Fruit fly (Drosophila melanogaster) whole organism, embryonic: ENCODE results near the gene CG13838.

Experiments used
- CG10654 ChIP-seq: fragments of 200-800 bp; sonication (Bioruptor generic); optimal IDR thresholded peaks from 2 replicates; lab custom pipeline; 2016; ENCODE audit warnings: missing biosample characterization, missing genetic modification characterization
- CG11093 ChIP-seq: fragments of 200-800 bp; sonication (Bioruptor generic); IDR thresholded peaks from 3 replicates; pipeline ENCODE4 v1.3.6; 2022; ENCODE audit warnings: missing biosample characterization, missing genetic modification characterization
- CG12744 ChIP-seq: fragments of 200-800 bp; sonication (Bioruptor generic); optimal IDR thresholded peaks from 2 replicates; lab custom pipeline; 2016; ENCODE audit warnings: missing biosample characterization, missing genetic modification characterization
- CG16815 ChIP-seq: fragments of 200-800 bp; sonication (Bioruptor generic); optimal IDR thresholded peaks from 3 replicates; lab custom pipeline; 2017; ENCODE audit warnings: missing biosample characterization, mild to moderate bottlenecking, missing genetic modification characterization
- CG17829 ChIP-seq: fragments of 200-800 bp; optimal IDR thresholded peaks from 2 replicates; lab custom pipeline; 2019; ENCODE audit warnings: missing biosample characterization, mild to moderate bottlenecking, missing genetic modification characterization, moderate library complexity
- CG18599 ChIP-seq: fragments of 200-800 bp; sonication (Bioruptor generic); optimal IDR thresholded peaks from 3 replicates; lab custom pipeline; 2017; ENCODE audit warnings: missing biosample characterization, missing genetic modification characterization, mild to moderate bottlenecking, moderate library complexity, missing genetic modification reagents
- CG2199 ChIP-seq: fragments of 200-800 bp; sonication (Bioruptor generic); IDR thresholded peaks from 3 replicates; pipeline ENCODE4 v1.3.6; 2022; ENCODE audit warnings: missing biosample characterization, missing genetic modification characterization
- CG31441 ChIP-seq: fragments of 200-800 bp; sonication (Bioruptor generic); IDR thresholded peaks from 2 replicates; pipeline ENCODE4 v1.3.6; 2022; ENCODE audit warnings: missing biosample characterization, missing genetic modification characterization
- CG34376 ChIP-seq: fragments of 200-800 bp; sonication (Bioruptor generic); optimal IDR thresholded peaks from 2 replicates; lab custom pipeline; 2018; ENCODE audit warnings: missing biosample characterization, mild to moderate bottlenecking, missing genetic modification characterization
- CG3726 ChIP-seq: fragments of 200-800 bp; sonication (Bioruptor generic); IDR thresholded peaks from 3 replicates; pipeline ENCODE4, ENCODE4 v1.3.6; 2022; ENCODE audit warnings: missing biosample characterization, missing genetic modification characterization
- CG3838 ChIP-seq: fragments of 200-800 bp; sonication (Bioruptor generic); optimal IDR thresholded peaks from 3 replicates; lab custom pipeline; 2016; ENCODE audit warnings: missing biosample characterization, missing genetic modification characterization
- CG43689 ChIP-seq: fragments of 200-800 bp; sonication (Bioruptor generic); IDR thresholded peaks from 2 replicates; pipeline ENCODE4 v1.3.6; 2022; ENCODE audit warnings: missing biosample characterization, missing genetic modification characterization
- CG4730 ChIP-seq: fragments of 200-800 bp; sonication (Bioruptor generic); IDR thresholded peaks from 2 replicates; pipeline ENCODE4 v1.3.6; 2022; ENCODE audit warnings: missing biosample characterization, missing genetic modification characterization
- CG8290 ChIP-seq, 3 experiments: fragments of 200-800 bp; sonication (Bioruptor generic); optimal IDR thresholded peaks; 2 replicates each; lab custom pipeline; 2016 to 2019; ENCODE audit warnings: missing biosample characterization in 3 of 3, missing genetic modification characterization in 3 of 3, mild to moderate bottlenecking in 2 of 3, moderate library complexity in 1 of 3
- CoRest ChIP-seq: fragments of 200-800 bp; sonication (Bioruptor generic); optimal IDR thresholded peaks from 3 replicates; lab custom pipeline; 2018; ENCODE audit warnings: missing biosample characterization, mild to moderate bottlenecking, missing genetic modification characterization, moderate library complexity
- Dref ChIP-seq: fragments of 200-800 bp; sonication (Bioruptor generic); IDR thresholded peaks from 2 replicates; pipeline ENCODE4 v1.3.6; 2022; ENCODE audit warnings: missing biosample characterization, missing genetic modification characterization
- Hand ChIP-seq: fragments of 200-800 bp; sonication (Bioruptor generic); optimal IDR thresholded peaks from 2 replicates; lab custom pipeline; 2017; ENCODE audit warnings: mild to moderate bottlenecking, missing biosample characterization, missing genetic modification reagents, missing genetic modification characterization
- MESR4 ChIP-seq: fragments of 200-800 bp; sonication (Bioruptor generic); optimal IDR thresholded peaks from 2 replicates; lab custom pipeline; 2018; ENCODE audit warnings: missing biosample characterization, mild to moderate bottlenecking, missing genetic modification characterization, moderate library complexity
- Mad ChIP-seq: fragments of 200-800 bp; sonication (Bioruptor generic); optimal IDR thresholded peaks from 2 replicates; lab custom pipeline; 2016; ENCODE audit warnings: missing biosample characterization, missing genetic modification characterization
- NC2α ChIP-seq: fragments of 200-800 bp; sonication (Bioruptor generic); optimal IDR thresholded peaks from 2 replicates; lab custom pipeline; 2016; ENCODE audit warnings: missing biosample characterization, missing genetic modification characterization
- Nf-YC ChIP-seq: fragments of 200-800 bp; optimal IDR thresholded peaks from 3 replicates; lab custom pipeline; 2019; ENCODE audit warnings: missing biosample characterization, mild to moderate bottlenecking, missing genetic modification characterization, moderate library complexity
- Optix ChIP-seq: fragments of 200-800 bp; sonication (Bioruptor generic); IDR thresholded peaks from 3 replicates; pipeline ENCODE4 v1.3.6; 2022; ENCODE audit warnings: missing biosample characterization, missing genetic modification characterization
- Rx ChIP-seq: fragments of 200-800 bp; sonication (Bioruptor generic); IDR thresholded peaks from 2 replicates; pipeline ENCODE4 v1.3.6; 2022; ENCODE audit warnings: missing biosample characterization, missing genetic modification characterization
- Sry-δ ChIP-seq: fragments of 200-800 bp; sonication (Bioruptor generic); optimal IDR thresholded peaks from 2 replicates; lab custom pipeline; 2016; ENCODE audit warnings: missing biosample characterization, missing genetic modification characterization
- ab ChIP-seq: fragments of 200-800 bp; sonication (Bioruptor generic); optimal IDR thresholded peaks from 2 replicates; lab custom pipeline; 2016; ENCODE audit warnings: missing biosample characterization, missing genetic modification characterization
- abd-A ChIP-seq: fragments of 200-800 bp; sonication (Bioruptor generic); optimal IDR thresholded peaks from 3 replicates; lab custom pipeline; 2019; ENCODE audit warnings: missing biosample characterization, mild to moderate bottlenecking, missing genetic modification characterization, moderate library complexity
- ara ChIP-seq: fragments of 200-800 bp; sonication (Bioruptor generic); IDR thresholded peaks from 2 replicates; pipeline ENCODE4 v1.3.6; 2022; ENCODE audit warnings: missing biosample characterization, missing genetic modification characterization
- ash1 ChIP-seq: fragments of 200-800 bp; sonication (Bioruptor generic); optimal IDR thresholded peaks from 2 replicates; lab custom pipeline; 2018; ENCODE audit warnings: missing biosample characterization, mild to moderate bottlenecking, missing genetic modification characterization
- ato ChIP-seq: fragments of 200-800 bp; sonication (Bioruptor generic); IDR thresholded peaks from 2 replicates; pipeline ENCODE4 v1.3.6; 2022; ENCODE audit warnings: missing biosample characterization, missing genetic modification characterization; ENCODE audit not compliant: partially characterized antibody
- bcd ChIP-seq: fragments of 200-800 bp; sonication (Bioruptor generic); optimal IDR thresholded peaks from 2 replicates; lab custom pipeline; 2017; ENCODE audit warnings: missing biosample characterization, mild to moderate bottlenecking, missing genetic modification characterization
- cg ChIP-seq: fragments of 200-800 bp; sonication (Bioruptor generic); optimal IDR thresholded peaks from 3 replicates; lab custom pipeline; 2019; ENCODE audit warnings: missing biosample characterization, mild to moderate bottlenecking, missing genetic modification characterization, moderate library complexity
- chinmo ChIP-seq: fragments of 200-800 bp; sonication (Bioruptor generic); IDR thresholded peaks from 4 replicates; pipeline ENCODE4 v1.3.6; 2022; ENCODE audit warnings: missing biosample characterization, missing genetic modification characterization; ENCODE audit not compliant: partially characterized antibody
- chm ChIP-seq: fragments of 200-800 bp; sonication (Bioruptor generic); IDR thresholded peaks from 2 replicates; pipeline ENCODE4 v1.3.6; 2022; ENCODE audit warnings: missing biosample characterization, missing genetic modification characterization
- danr ChIP-seq: fragments of 200-800 bp; sonication (Bioruptor generic); IDR thresholded peaks from 2 replicates; pipeline ENCODE4 v1.3.6; 2022; ENCODE audit warnings: missing biosample characterization, missing genetic modification characterization
- fd64A ChIP-seq: fragments of 200-800 bp; sonication (Bioruptor generic); optimal IDR thresholded peaks from 3 replicates; lab custom pipeline; 2018; ENCODE audit warnings: missing biosample characterization, mild to moderate bottlenecking, missing genetic modification characterization
- ftz-f1 ChIP-seq: fragments of 200-800 bp; sonication (Bioruptor generic); optimal IDR thresholded peaks from 2 replicates; lab custom pipeline; 2016; ENCODE audit warnings: missing biosample characterization, missing genetic modification characterization
- gem ChIP-seq: fragments of 200-800 bp; sonication (Bioruptor generic); optimal IDR thresholded peaks from 2 replicates; lab custom pipeline; 2019; ENCODE audit warnings: missing biosample characterization, mild to moderate bottlenecking, missing genetic modification characterization, moderate library complexity
- grn ChIP-seq: fragments of 200-800 bp; sonication (Bioruptor generic); optimal IDR thresholded peaks from 3 replicates; lab custom pipeline; 2017; ENCODE audit warnings: missing biosample characterization, missing genetic modification characterization
- h ChIP-seq: fragments of >200 bp; optimal IDR thresholded peaks from 2 replicates; lab custom pipeline; 2017
- jing ChIP-seq: fragments of 200-800 bp; sonication (Bioruptor generic); optimal IDR thresholded peaks from 2 replicates; lab custom pipeline; 2018; ENCODE audit warnings: missing biosample characterization, mild to moderate bottlenecking, missing genetic modification characterization
- ken ChIP-seq: fragments of 200-800 bp; sonication (Bioruptor generic); IDR thresholded peaks from 3 replicates; pipeline ENCODE4 v1.3.6; 2022; ENCODE audit warnings: missing biosample characterization, missing genetic modification characterization
- klu ChIP-seq: fragments of 200-800 bp; sonication (Bioruptor generic); IDR thresholded peaks from 2 replicates; pipeline ENCODE4 v1.3.6; 2022; ENCODE audit warnings: missing biosample characterization, missing genetic modification characterization
- lilli ChIP-seq: fragments of 200-800 bp; sonication (Bioruptor generic); optimal IDR thresholded peaks from 3 replicates; lab custom pipeline; 2016; ENCODE audit warnings: missing biosample characterization, missing genetic modification characterization
- lov ChIP-seq, 2 experiments: fragments of 200-800 bp in 1 of 2; fragments of >200 bp in 1 of 2; sonication (Bioruptor generic) in 1 of 2; IDR thresholded peaks in 1 of 2; optimal IDR thresholded peaks in 1 of 2; 2 replicates in 1 of 2; 3 replicates in 1 of 2; pipeline versions ENCODE4 v1.3.6 to Lab custom; 2017 to 2022; ENCODE audit warnings: missing biosample characterization in 1 of 2, missing genetic modification characterization in 1 of 2
- otp ChIP-seq: fragments of 200-800 bp; sonication (Bioruptor generic); IDR thresholded peaks from 3 replicates; pipeline ENCODE4, ENCODE4 v1.3.6; 2022; ENCODE audit warnings: missing biosample characterization, missing genetic modification characterization
- pb ChIP-seq: fragments of 200-800 bp; sonication (Bioruptor generic); optimal IDR thresholded peaks from 3 replicates; lab custom pipeline; 2016; ENCODE audit warnings: missing biosample characterization, missing genetic modification characterization
- schlank ChIP-seq: fragments of 200-800 bp; sonication (Bioruptor generic); optimal IDR thresholded peaks from 2 replicates; lab custom pipeline; 2018; ENCODE audit warnings: missing biosample characterization, mild to moderate bottlenecking, missing genetic modification characterization
- sens ChIP-seq: fragments of 200-800 bp; sonication (Bioruptor generic); peaks from one replicate; lab custom pipeline; 2016; ENCODE audit warnings: missing biosample characterization, missing genetic modification characterization
- shn ChIP-seq: fragments of 200-800 bp; sonication (Bioruptor generic); optimal IDR thresholded peaks from 3 replicates; lab custom pipeline; 2016; ENCODE audit warnings: missing biosample characterization, missing genetic modification characterization
- sqz ChIP-seq: fragments of 200-800 bp; sonication (Bioruptor generic); optimal IDR thresholded peaks from 3 replicates; lab custom pipeline; 2018; ENCODE audit warnings: missing biosample characterization, mild to moderate bottlenecking, missing genetic modification characterization
- vfl ChIP-seq: fragments of 200-800 bp; sonication (Bioruptor generic); optimal IDR thresholded peaks from 2 replicates; lab custom pipeline; 2016; ENCODE audit warnings: missing biosample characterization, missing genetic modification characterization

The CG13838 gene

dm6 chr3R:23048089-23048689, 6.1 kb downstream of the CG13838 start, which contains the start of gene CG17121 (continued):
- TF ChIP-seq ato (no peak), gem (tag; lab: Kevin White, UChicago) (no peak), CG18599 (no peak), Rx (GFP tag; lab: Robert Waterston, UW) (no peak), Sry-δ (no peak), Hand (GFP tag; lab: Kevin White, UChicago) (no peak), CG11093 (no peak), cg (GFP tag; lab: Kevin White, UChicago) (no peak), CG31441 (GFP tag; lab: Robert Waterston, UW) (no peak), pb (GFP tag; lab: Kevin White, UChicago) (no peak), klu (GFP tag; lab: Robert Waterston, UW) (no peak), lov (optimal IDR thresholded peaks at IDR 0.05; lab: Kevin White, UChicago) (no peak), lov (GFP tag; IDR thresholded peaks at IDR 0.05; lab: Robert Waterston, UW) (no peak), sens (GFP tag; lab: Kevin White, UChicago) (no peak), ken (GFP tag; lab: Robert Waterston, UW) (no peak), sqz (GFP tag; lab: Kevin White, UChicago) (peak; percentile 49), ara (GFP tag; lab: Robert Waterston, UW) (no peak), lilli (no peak), otp (GFP tag; lab: Robert Waterston, UW) (no peak), shn (GFP tag; lab: Kevin White, UChicago) (no peak), bcd (no peak), chinmo (GFP tag; lab: Robert Waterston, UW) (peak; percentile 77; the same call in 1 of the 4 replicates), CG16815 (no peak), NC2α (no peak), danr (no peak), ab (GFP tag; lab: Kevin White, UChicago) (no peak), grn (peak; percentile 94), CG10654 (GFP tag; lab: Kevin White, UChicago) (no peak), CG2199 (0 out of 3 replicates have a peak, but pooled peaks have one; percentile 9), CG34376 (GFP tag; lab: Kevin White, UChicago) (no peak), MESR4 (GFP tag; lab: Kevin White, UChicago) (no peak), schlank (tag; lab: Kevin White, UChicago) (no peak), CG3726 (GFP tag; lab: Robert Waterston, UW) (no peak), fd64A (GFP tag; lab: Kevin White, UChicago) (no peak), Nf-YC (tag; lab: Kevin White, UChicago) (no peak), Optix (no peak), CG8290 (GFP tag; optimal IDR thresholded peaks at IDR 0.05; lab: Kevin White, UChicago) (no peak), CG8290 (tag; optimal IDR thresholded peaks at IDR 0.05; lab: Kevin White, UChicago) (no peak), CoRest (tag; lab: Kevin White, UChicago) (no peak), Dref (GFP tag; lab: Robert Waterston, UW) (no peak), jing (GFP tag; lab: Kevin White, UChicago) (no peak), vfl (GFP tag; lab: Kevin White, UChicago) (no peak), abd-A (peak; percentile 80), ash1 (GFP tag; lab: Kevin White, UChicago) (no peak), CG43689 (GFP tag; lab: Robert Waterston, UW) (no peak), ftz-f1 (GFP tag; lab: Kevin White, UChicago) (no peak), CG12744 (GFP tag; lab: Kevin White, UChicago) (no peak), chm (GFP tag; lab: Robert Waterston, UW) (no peak), Mad (GFP tag; lab: Kevin White, UChicago) (no peak), h (lab: Kevin White, UChicago) (no peak), CG4730 (GFP tag; lab: Robert Waterston, UW) (no peak), CG17829 (no peak), CG3838 (GFP tag; lab: Kevin White, UChicago) (no peak)
